Worm (Caenorhabditis elegans) whole organism, mixed stage, embryonic: Measurements from ENCODE around the gene cogc-2.

Experiments used
- M03D4.4 ChIP-seq: sonication (generic microtip); optimal IDR thresholded peaks from 2 replicates; lab custom pipeline; 2017; ENCODE audit warnings: mild to moderate bottlenecking, missing genetic modification characterization, missing compliant biosample characterization
- blmp-1 ChIP-seq: fragments of 150-350 bp; optimal IDR thresholded peaks from 2 replicates; lab custom pipeline; 2014; ENCODE audit warnings: missing biosample characterization, missing genetic modification characterization
- ceh-43 ChIP-seq: fragments of 200-800 bp; sonication (Bioruptor generic); optimal IDR thresholded peaks from 2 replicates; lab custom pipeline; 2018; ENCODE audit warnings: mild to moderate bottlenecking, missing genetic modification characterization, moderate library complexity, missing compliant biosample characterization
- ces-1 ChIP-seq: fragments of 150-350 bp; optimal IDR thresholded peaks from 2 replicates; lab custom pipeline; 2014; ENCODE audit warnings: missing biosample characterization, missing genetic modification reagents, missing genetic modification characterization
- cnd-1 ChIP-seq: fragments of 200-800 bp; sonication (Bioruptor generic); optimal IDR thresholded peaks from 2 replicates; lab custom pipeline; 2018; ENCODE audit warnings: mild to moderate bottlenecking, missing genetic modification characterization, missing compliant biosample characterization
- drap-1 ChIP-seq: fragments of 200-800 bp; sonication (Bioruptor generic); optimal IDR thresholded peaks from 3 replicates; lab custom pipeline; 2018; ENCODE audit warnings: mild to moderate bottlenecking, missing genetic modification characterization, missing compliant biosample characterization
- elt-1 ChIP-seq: sonication (generic microtip); optimal IDR thresholded peaks from 2 replicates; lab custom pipeline; 2017; ENCODE audit warnings: missing genetic modification characterization, mild to moderate bottlenecking, missing compliant biosample characterization, antibody characterized with exemption, moderate library complexity, borderline replicate concordance; ENCODE audit not compliant: insufficient read depth
- elt-3 ChIP-seq: fragments of 150-350 bp; optimal IDR thresholded peaks from 2 replicates; lab custom pipeline; 2014; ENCODE audit warnings: missing biosample characterization, missing genetic modification characterization
- flh-1 ChIP-seq: fragments of 200-800 bp; sonication (Bioruptor generic); optimal IDR thresholded peaks from 2 replicates; lab custom pipeline; 2018; ENCODE audit warnings: mild to moderate bottlenecking, missing genetic modification characterization, moderate library complexity, missing compliant biosample characterization
- ham-2 ChIP-seq: fragments of 200-800 bp; sonication (Bioruptor generic); optimal IDR thresholded peaks from 2 replicates; lab custom pipeline; 2018; ENCODE audit warnings: mild to moderate bottlenecking, missing genetic modification characterization, missing compliant biosample characterization
- hlh-1 ChIP-seq: fragments of 150-350 bp; optimal IDR thresholded peaks from 2 replicates; lab custom pipeline; 2014; ENCODE audit warnings: missing biosample characterization, missing genetic modification reagents, missing genetic modification characterization
- lin-13 ChIP-seq: fragments of 150-350 bp; optimal IDR thresholded peaks from 2 replicates; lab custom pipeline; 2014; ENCODE audit warnings: missing biosample characterization, missing genetic modification characterization
- lin-32 ChIP-seq: fragments of 200-800 bp; sonication (Bioruptor generic); optimal IDR thresholded peaks from 2 replicates; lab custom pipeline; 2018; ENCODE audit warnings: mild to moderate bottlenecking, missing genetic modification characterization, missing compliant biosample characterization
- lsy-2 ChIP-seq: fragments of 150-350 bp; optimal IDR thresholded peaks from 2 replicates; lab custom pipeline; 2014; ENCODE audit warnings: missing biosample characterization, missing genetic modification characterization
- mep-1 ChIP-seq: fragments of 150-350 bp; optimal IDR thresholded peaks from 2 replicates; lab custom pipeline; 2017; ENCODE audit warnings: missing biosample characterization, missing genetic modification reagents, missing genetic modification characterization, inconsistent platforms
- mls-2 ChIP-seq: sonication (generic microtip); optimal IDR thresholded peaks from 2 replicates; lab custom pipeline; 2016; ENCODE audit warnings: mild to moderate bottlenecking, missing genetic modification characterization, moderate library complexity, missing compliant biosample characterization
- nhr-12 ChIP-seq: fragments of 150-350 bp; optimal IDR thresholded peaks from 2 replicates; lab custom pipeline; 2014; ENCODE audit warnings: missing biosample characterization, missing genetic modification characterization
- nhr-2 ChIP-seq: fragments of 150-350 bp; optimal IDR thresholded peaks from 2 replicates; lab custom pipeline; 2014; ENCODE audit warnings: missing biosample characterization, missing genetic modification characterization
- nhr-237 ChIP-seq: fragments of 150-350 bp; optimal IDR thresholded peaks from 2 replicates; lab custom pipeline; 2014; ENCODE audit warnings: missing biosample characterization, missing genetic modification characterization
- nhr-28 ChIP-seq: fragments of 150-350 bp; optimal IDR thresholded peaks from 2 replicates; lab custom pipeline; 2014; ENCODE audit warnings: missing biosample characterization, missing genetic modification characterization
- nhr-76 ChIP-seq: sonication (generic microtip); optimal IDR thresholded peaks from 2 replicates; lab custom pipeline; 2017; ENCODE audit warnings: missing biosample characterization, missing genetic modification characterization
- pha-4 ChIP-seq: fragments of 150-350 bp; optimal IDR thresholded peaks from 2 replicates; lab custom pipeline; 2018; ENCODE audit warnings: missing biosample characterization, missing genetic modification reagents, missing genetic modification characterization
- snpc-4 ChIP-seq: fragments of 150-350 bp; optimal IDR thresholded peaks from 2 replicates; lab custom pipeline; 2014; ENCODE audit warnings: missing biosample characterization, missing genetic modification characterization
- tbx-8 ChIP-seq: fragments of 200-800 bp; sonication (Bioruptor generic); optimal IDR thresholded peaks from 2 replicates; lab custom pipeline; 2018; ENCODE audit warnings: mild to moderate bottlenecking, missing genetic modification characterization, moderate library complexity, missing compliant biosample characterization
- unc-120 ChIP-seq: sonication (generic microtip); optimal IDR thresholded peaks from 2 replicates; lab custom pipeline; 2017; ENCODE audit warnings: missing genetic modification characterization, missing compliant biosample characterization; ENCODE audit not compliant: poor library complexity, severe bottlenecking
- unc-62 ChIP-seq: fragments of 150-350 bp; optimal IDR thresholded peaks from 2 replicates; lab custom pipeline; 2014; ENCODE audit warnings: missing biosample characterization, missing genetic modification reagents, missing genetic modification characterization
- zip-8 ChIP-seq: fragments of 150-350 bp; optimal IDR thresholded peaks from 2 replicates; lab custom pipeline; 2014; ENCODE audit warnings: missing biosample characterization, missing genetic modification characterization
- ztf-11 ChIP-seq: fragments of 150-350 bp; optimal IDR thresholded peaks from 2 replicates; lab custom pipeline; 2014; ENCODE audit warnings: missing biosample characterization, missing genetic modification characterization

Gene cogc-2

DNA sequence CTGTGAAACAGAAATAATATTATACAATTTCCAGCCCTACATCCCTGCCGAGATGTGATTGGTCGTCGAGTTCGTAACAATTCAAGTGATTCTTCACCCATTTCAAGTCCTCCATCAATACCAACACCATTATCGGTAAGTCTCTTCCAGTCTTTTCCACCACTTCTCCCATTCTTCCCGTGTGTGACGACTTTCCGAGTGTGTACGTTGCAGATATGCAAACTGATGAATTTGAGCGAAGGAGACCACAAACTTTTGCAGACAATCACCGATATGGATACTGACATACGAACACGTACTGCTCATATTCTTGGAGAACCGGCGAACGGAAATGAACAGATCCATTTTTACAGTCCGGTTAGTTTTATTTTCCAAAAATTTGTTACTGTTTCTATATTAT is 12.1 kb upstream of the cogc-2 start:
- no peak for TF ChIP-seq M03D4.4 (tag; lab: Kevin White, UChicago)

DNA sequence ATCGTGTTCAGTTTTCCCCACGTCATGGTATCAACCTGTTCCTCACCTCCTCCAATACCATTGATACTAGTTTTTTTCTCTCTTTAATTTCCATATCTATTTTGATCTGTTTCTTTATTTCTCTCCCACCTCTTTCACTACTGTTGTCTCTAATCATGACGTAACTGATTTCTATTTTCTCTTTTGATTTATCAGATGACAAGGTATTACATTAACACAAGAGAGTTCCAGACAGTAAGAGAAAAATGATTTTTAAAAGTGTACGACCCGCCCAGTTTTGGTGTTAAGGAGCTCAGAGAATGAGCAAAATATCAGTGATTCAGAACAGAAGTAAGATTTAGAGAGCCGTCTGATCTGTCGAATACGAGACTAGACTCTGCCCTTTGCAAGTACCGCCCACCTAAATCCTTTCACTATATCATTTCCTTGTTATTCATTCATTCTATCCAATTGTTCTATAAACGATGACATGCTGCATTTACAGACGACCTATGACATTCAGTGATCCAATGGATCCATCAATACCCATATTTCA is 10.4 kb upstream of the cogc-2 start, which contains the start of gene nhr-105:
Gene nhr-105 (plus strand): TSS at position 485 of the 535 bp plus-strand sequence.
- no peak for TF ChIP-seq lin-32 (GFP tag; lab: Kevin White, UChicago)
- TF ChIP-seq zip-8 (tag; lab: Kevin White, UChicago) = peak; percentile 18
- TF ChIP-seq, all 35 proteins: peak for 1

DNA sequence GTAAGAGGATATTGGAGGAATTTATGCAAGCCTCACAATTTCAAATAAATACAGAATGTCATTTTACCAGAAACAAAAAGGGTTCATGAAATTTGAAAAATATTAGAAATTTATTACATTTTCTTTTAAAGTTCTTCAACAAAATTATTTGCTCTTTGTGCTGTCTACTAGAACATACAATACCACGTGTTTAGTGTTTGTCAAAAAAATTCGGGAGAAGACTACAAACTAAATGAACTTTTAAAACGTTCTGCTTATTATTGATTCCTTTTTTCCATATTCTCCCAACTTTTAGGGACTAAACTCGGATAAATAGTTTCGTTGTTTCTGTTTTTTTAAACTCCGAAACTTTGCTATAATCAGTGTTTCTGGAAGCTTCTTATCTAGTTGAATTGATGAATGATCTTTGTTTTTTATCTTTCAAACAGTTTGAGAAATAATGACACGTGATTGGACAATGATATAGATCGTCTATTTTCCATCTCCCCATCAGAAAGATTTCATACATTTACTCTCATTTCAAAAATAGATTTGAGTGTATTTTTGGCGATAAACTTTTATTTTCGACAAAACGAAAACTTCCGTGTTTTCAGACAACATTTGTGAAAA is 9.4 kb upstream of the cogc-2 start:
- no peak for TF ChIP-seq nhr-28 (tag; lab: Kevin White, UChicago)
- no peak for TF ChIP-seq M03D4.4 (tag; lab: Kevin White, UChicago)
- no peak for TF ChIP-seq zip-8 (tag; lab: Kevin White, UChicago)
- no peak for TF ChIP-seq ham-2 (GFP tag; lab: Kevin White, UChicago)
- TF ChIP-seq ztf-11 (tag; lab: Kevin White, UChicago) = no peak
- TF ChIP-seq lin-32 (GFP tag; lab: Kevin White, UChicago) = no peak
- TF ChIP-seq elt-1 = no peak
- TF ChIP-seq flh-1 (GFP tag; lab: Kevin White, UChicago) = no peak
- TF ChIP-seq nhr-76 (tag; lab: Kevin White, UChicago) = no peak
- TF ChIP-seq nhr-237 (tag; lab: Kevin White, UChicago) = no peak
- no peak for TF ChIP-seq elt-3
- TF ChIP-seq nhr-2 (tag; lab: Kevin White, UChicago) = no peak
- no peak for TF ChIP-seq blmp-1 (tag; lab: Kevin White, UChicago)
- TF ChIP-seq hlh-1 (tag; lab: Kevin White, UChicago) = no peak
- TF ChIP-seq cnd-1 = no peak
- no peak for TF ChIP-seq mls-2 (tag; lab: Kevin White, UChicago)

DNA sequence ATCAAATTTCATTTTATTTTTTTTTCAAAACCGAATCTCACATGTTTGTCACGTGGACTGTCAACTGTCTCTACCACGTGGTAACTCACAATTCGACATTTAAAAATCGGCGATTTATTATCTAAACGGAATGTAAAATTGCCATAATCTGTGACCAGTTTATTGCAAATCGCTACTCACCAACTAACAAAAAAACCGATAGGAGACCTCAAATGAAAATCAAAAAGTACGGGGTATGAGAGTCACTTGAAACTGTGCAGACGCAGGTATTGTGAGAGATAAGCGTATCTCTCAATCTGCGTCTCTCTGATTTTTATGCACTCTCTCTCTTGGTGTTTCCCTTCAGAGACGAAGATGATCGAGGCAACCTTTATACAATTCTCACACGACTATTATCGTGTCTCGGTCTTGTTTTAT is 8.4 kb upstream of the cogc-2 start:
- TF ChIP-seq ces-1 = no peak
- no peak for TF ChIP-seq lsy-2 (tag; lab: Kevin White, UChicago)
- no peak for TF ChIP-seq ceh-43 (GFP tag; lab: Kevin White, UChicago)
- no peak for TF ChIP-seq nhr-237 (tag; lab: Kevin White, UChicago)
- TF ChIP-seq unc-120 = peak; percentile 1
- TF ChIP-seq elt-1 = no peak
- TF ChIP-seq ztf-11 (tag; lab: Kevin White, UChicago) = no peak
- TF ChIP-seq drap-1 = no peak
- TF ChIP-seq nhr-28 (tag; lab: Kevin White, UChicago) = no peak
- TF ChIP-seq ham-2 (GFP tag; lab: Kevin White, UChicago) = no peak
- TF ChIP-seq pha-4 (tag; lab: Kevin White, UChicago) = no peak
- no peak for TF ChIP-seq snpc-4 (tag; lab: Kevin White, UChicago)
- TF ChIP-seq unc-62 (GFP tag; lab: Kevin White, UChicago) = peak; percentile 16
- no peak for TF ChIP-seq nhr-2 (tag; lab: Kevin White, UChicago)
- no peak for TF ChIP-seq lin-13 (tag; lab: Kevin White, UChicago)
- no peak for TF ChIP-seq zip-8 (tag; lab: Kevin White, UChicago)
- TF ChIP-seq elt-3 = peak; percentile 69

DNA sequence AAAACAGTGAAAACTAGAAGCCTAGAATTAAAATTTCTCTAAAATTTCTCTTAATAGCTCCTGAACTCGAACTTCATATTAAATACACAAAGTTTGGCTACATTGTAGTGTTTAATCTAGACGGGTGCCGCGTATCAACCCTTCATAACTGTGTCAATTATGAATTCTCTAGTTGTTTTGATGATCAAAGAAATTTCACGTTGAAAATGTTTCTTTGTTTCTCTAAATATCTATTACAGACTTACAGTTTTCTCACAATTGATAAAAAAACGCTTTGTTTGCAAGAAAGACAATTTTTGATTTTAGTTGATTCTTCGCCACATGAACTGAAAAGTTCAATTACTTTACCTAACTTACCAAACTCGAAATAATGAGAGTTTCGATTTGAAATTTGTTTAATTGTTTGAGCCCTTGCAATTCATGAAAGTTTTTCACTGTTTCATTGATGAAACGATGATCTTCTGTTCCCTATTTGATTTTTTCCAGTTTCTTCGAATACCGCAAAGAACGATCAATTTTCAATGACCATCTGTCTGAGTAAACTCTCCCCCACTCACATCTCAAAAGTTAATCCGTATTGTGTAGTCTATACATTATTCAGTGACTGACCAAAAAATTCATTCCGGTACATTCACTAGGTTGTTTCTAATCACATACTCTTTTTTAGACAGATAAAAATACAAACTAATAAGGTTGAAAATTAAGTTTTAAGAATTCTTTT is 7.4 kb upstream of the cogc-2 start:
- TF ChIP-seq nhr-237 (tag; lab: Kevin White, UChicago) (no peak), ceh-43 (GFP tag; lab: Kevin White, UChicago) (no peak), tbx-8 (no peak), lsy-2 (tag; lab: Kevin White, UChicago) (no peak), blmp-1 (tag; lab: Kevin White, UChicago) (no peak), cnd-1 (no peak), unc-120 (no peak), mls-2 (tag; lab: Kevin White, UChicago) (no peak)

DNA sequence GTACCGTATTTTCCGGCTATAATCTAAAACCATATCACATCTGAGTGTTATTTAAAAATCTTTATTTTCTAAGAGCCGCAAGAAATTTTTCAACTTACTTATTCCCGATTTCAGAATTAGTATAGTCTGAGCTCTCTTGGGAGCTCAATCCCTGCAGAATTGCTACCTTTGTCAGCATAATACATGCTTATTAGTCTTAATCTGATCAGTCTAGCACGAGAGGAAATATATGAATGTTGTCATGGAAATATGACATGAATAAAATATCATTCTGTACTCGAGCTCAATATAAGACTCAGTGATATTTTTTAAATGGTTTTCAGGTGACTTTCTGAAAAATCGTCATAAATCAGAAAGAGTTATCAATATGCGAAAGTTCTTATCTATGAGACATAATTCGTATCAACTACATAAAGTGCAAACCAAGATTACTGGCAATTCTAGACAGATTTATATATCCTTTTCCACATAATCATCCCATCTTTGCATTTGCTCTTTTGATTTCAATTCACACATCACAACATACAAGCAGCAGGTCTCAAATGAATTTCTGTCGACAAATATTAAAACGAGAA is 6.1 kb upstream of the cogc-2 start:
- TF ChIP-seq nhr-237 (tag; lab: Kevin White, UChicago) (no peak), elt-3 (no peak), unc-120 (no peak), lin-13 (tag; lab: Kevin White, UChicago) (no peak), snpc-4 (tag; lab: Kevin White, UChicago) (no peak), mep-1 (no peak), drap-1 (no peak), ces-1 (no peak), nhr-12 (tag; lab: Kevin White, UChicago) (no peak), lin-32 (GFP tag; lab: Kevin White, UChicago) (no peak), cnd-1 (no peak), tbx-8 (no peak), M03D4.4 (tag; lab: Kevin White, UChicago) (no peak), nhr-76 (tag; lab: Kevin White, UChicago) (no peak)
